Worm (Caenorhabditis elegans) whole organism, L1 larva: Measurements from ENCODE around the gene F22E5.7.

Source experiments
- ceh-82 ChIP-seq, 3 experiments: fragments of 150-350 bp in 1 of 3; sonication (generic microtip) in 2 of 3; optimal IDR thresholded peaks; 2 replicates each; lab custom pipeline; 2014 to 2017; ENCODE audit warnings: missing biosample characterization in 3 of 3, missing genetic modification characterization in 3 of 3
- fkh-10 ChIP-seq: sonication (generic microtip); optimal IDR thresholded peaks from 2 replicates; lab custom pipeline; 2017; ENCODE audit warnings: missing biosample characterization, missing genetic modification reagents, missing genetic modification characterization
- mep-1 ChIP-seq: fragments of 150-350 bp; optimal IDR thresholded peaks from 2 replicates; lab custom pipeline; 2014; ENCODE audit warnings: missing biosample characterization, missing genetic modification characterization
- snpc-4 ChIP-seq: fragments of 150-350 bp; optimal IDR thresholded peaks from 2 replicates; lab custom pipeline; 2014; ENCODE audit warnings: missing biosample characterization, missing genetic modification characterization
- sptf-1 ChIP-seq: fragments of 150-350 bp; optimal IDR thresholded peaks from 2 replicates; lab custom pipeline; 2014; ENCODE audit warnings: missing biosample characterization, missing genetic modification characterization
- unc-62 ChIP-seq: fragments of 150-350 bp; optimal IDR thresholded peaks from 2 replicates; lab custom pipeline; 2014; ENCODE audit warnings: missing biosample characterization, missing genetic modification reagents, missing genetic modification characterization
- xbp-1 ChIP-seq: sonication (generic microtip); optimal IDR thresholded peaks from 2 replicates; lab custom pipeline; 2016; ENCODE audit warnings: missing genetic modification characterization, missing compliant biosample characterization

ce11 chrII:2624792-2625191 is 17.1 kb upstream of the F22E5.7 start, which contains the start of gene lgc-28:
- no peak for TF ChIP-seq fkh-10 (GFP tag; lab: Kevin White, UChicago)
- TF ChIP-seq unc-62 (GFP tag; lab: Kevin White, UChicago) = no peak
- TF ChIP-seq ceh-82 (tag; optimal IDR thresholded peaks at IDR 0.05; lab: Kevin White, UChicago) = no peak
- no peak for TF ChIP-seq sptf-1 (tag; lab: Kevin White, UChicago)
- no peak for TF ChIP-seq xbp-1 (tag; lab: Kevin White, UChicago)
- no peak for TF ChIP-seq snpc-4
- no peak for TF ChIP-seq mep-1 (tag; lab: Kevin White, UChicago)
